Worm (Caenorhabditis elegans): ENCODE data around the gene ipmk-1.

Gene ipmk-1

DNA sequence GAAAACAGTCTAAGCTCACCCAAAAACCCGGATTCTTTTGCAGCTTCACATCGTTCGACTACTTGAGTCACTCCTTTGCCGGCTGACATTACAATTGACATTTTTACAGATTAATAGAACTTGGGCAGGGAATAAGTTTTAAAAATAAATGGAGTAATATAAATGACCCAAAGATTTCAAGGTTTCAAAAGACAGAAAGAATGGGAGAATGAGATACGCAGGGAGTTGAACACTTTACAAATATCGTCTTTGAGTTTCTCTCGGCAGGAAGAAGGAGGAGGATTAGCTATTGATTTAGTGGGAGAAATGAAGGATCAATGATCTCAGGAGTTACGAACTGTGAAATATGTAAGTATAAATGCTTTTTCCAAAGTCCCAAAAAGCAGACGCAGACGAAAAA lies 38.0 kb downstream of the ipmk-1 start, which contains the start of gene K08E7.8:
Gene K08E7.8, minus strand, starts transcription at position 101 of the 400 bp plus-strand sequence.
- TF ChIP-seq unc-39 (tag; optimal IDR thresholded peaks at IDR 0.05): no peak
- no peak for TF ChIP-seq lin-32 (GFP tag; optimal IDR thresholded peaks at IDR 0.05)

DNA sequence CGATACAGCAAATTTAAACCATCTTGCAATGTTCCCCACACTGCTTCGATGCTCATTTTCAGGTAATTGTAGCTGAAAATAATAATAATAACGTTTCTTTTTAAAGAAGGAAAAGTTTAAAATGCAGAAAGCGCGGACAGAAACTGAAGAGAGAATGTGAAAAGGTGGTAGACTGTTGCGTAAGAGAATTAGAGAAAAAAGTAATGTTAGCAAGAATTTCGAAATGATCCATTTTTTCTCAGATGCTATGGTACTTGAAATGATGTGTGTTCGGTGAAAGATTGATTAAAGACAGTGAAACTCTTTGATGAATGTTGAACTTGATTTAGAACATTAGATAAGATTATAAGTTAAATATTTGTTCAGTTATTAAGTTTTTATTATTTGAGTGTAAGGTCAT lies 42.4 kb downstream of the ipmk-1 start, which contains the start of gene cul-6:
Gene cul-6, minus strand, starts transcription at position 79 of the 400 bp plus-strand sequence.
- TF ChIP-seq sptf-1 (tag; optimal IDR thresholded peaks at IDR 0.05) (no peak), ces-1 (GFP tag; optimal IDR thresholded peaks at IDR 0.05) (no peak), zip-8 (tag; optimal IDR thresholded peaks at IDR 0.05) (no peak), elt-3 (tag; optimal IDR thresholded peaks at IDR 0.05) (no peak), mab-5 (tag; optimal IDR thresholded peaks at IDR 0.05) (no peak), nhr-28 (tag; optimal IDR thresholded peaks at IDR 0.05) (no peak), elt-1 (tag; optimal IDR thresholded peaks at IDR 0.05; ENCODE audit: borderline replicate concordance, insufficient read depth) (no peak), sem-2 (GFP tag; optimal IDR thresholded peaks at IDR 0.05) (no peak), cnd-1 (tag; optimal IDR thresholded peaks at IDR 0.05) (no peak), blmp-1 (tag; optimal IDR thresholded peaks at IDR 0.05) (no peak), ceh-83 (GFP tag; optimal IDR thresholded peaks at IDR 0.05) (no peak)

DNA sequence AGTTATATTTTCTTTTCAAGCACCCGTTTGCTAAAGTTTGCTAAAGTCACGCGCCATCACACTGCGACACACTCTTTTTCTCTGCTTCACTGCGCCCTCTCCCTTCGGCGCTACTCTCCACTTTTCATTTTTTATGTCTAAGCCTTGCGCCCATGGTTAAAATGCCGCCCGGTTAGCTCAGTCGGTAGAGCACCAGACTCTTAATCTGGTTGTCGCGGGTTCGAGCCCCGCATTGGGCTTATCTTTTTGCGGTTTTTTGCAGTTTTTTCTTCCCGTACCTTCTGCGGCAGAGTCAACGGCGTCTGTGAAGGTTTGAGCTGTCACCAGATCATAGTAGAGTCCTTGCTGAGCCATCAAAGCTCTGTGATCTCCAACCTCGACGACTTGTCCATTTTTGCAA lies 46.6 kb downstream of the ipmk-1 start:
- TF ChIP-seq unc-120 (tag; optimal IDR thresholded peaks at IDR 0.05; ENCODE audit: poor library complexity, severe bottlenecking) (peak; percentile 86), drap-1 (GFP tag; optimal IDR thresholded peaks at IDR 0.05) (peak; percentile 82), elt-1 (tag; optimal IDR thresholded peaks at IDR 0.05; ENCODE audit: borderline replicate concordance, insufficient read depth) (no peak), unc-62 (GFP tag; optimal IDR thresholded peaks at IDR 0.05) (no peak), ceh-43 (GFP tag; optimal IDR thresholded peaks at IDR 0.05) (peak; percentile 48), nhr-237 (tag; optimal IDR thresholded peaks at IDR 0.05) (peak; percentile 18), sem-2 (GFP tag; optimal IDR thresholded peaks at IDR 0.05) (peak; percentile 30), M03D4.4 (tag; optimal IDR thresholded peaks at IDR 0.05) (peak; percentile 62), ceh-83 (GFP tag; optimal IDR thresholded peaks at IDR 0.05) (peak; percentile 86), lsy-2 (tag; optimal IDR thresholded peaks at IDR 0.05) (no peak), pha-4 (tag; optimal IDR thresholded peaks at IDR 0.05) (peak; percentile 12), lin-32 (GFP tag; optimal IDR thresholded peaks at IDR 0.05) (peak; percentile 65), cnd-1 (tag; optimal IDR thresholded peaks at IDR 0.05) (no peak), ztf-11 (tag; optimal IDR thresholded peaks at IDR 0.05) (no peak), flh-1 (GFP tag; optimal IDR thresholded peaks at IDR 0.05) (peak; percentile 55), bed-3 (GFP tag; optimal IDR thresholded peaks at IDR 0.05) (peak; percentile 53), hlh-1 (tag; optimal IDR thresholded peaks at IDR 0.05) (peak; percentile 32), mab-5 (tag; optimal IDR thresholded peaks at IDR 0.05) (no peak), sptf-1 (tag; optimal IDR thresholded peaks at IDR 0.05) (peak; percentile 84), mls-2 (tag; optimal IDR thresholded peaks at IDR 0.05) (peak; percentile 80), ham-2 (GFP tag; optimal IDR thresholded peaks at IDR 0.05) (peak; percentile 77), nhr-2 (tag; optimal IDR thresholded peaks at IDR 0.05) (no peak), mep-1 (tag; optimal IDR thresholded peaks at IDR 0.05) (peak; percentile 41)

DNA sequence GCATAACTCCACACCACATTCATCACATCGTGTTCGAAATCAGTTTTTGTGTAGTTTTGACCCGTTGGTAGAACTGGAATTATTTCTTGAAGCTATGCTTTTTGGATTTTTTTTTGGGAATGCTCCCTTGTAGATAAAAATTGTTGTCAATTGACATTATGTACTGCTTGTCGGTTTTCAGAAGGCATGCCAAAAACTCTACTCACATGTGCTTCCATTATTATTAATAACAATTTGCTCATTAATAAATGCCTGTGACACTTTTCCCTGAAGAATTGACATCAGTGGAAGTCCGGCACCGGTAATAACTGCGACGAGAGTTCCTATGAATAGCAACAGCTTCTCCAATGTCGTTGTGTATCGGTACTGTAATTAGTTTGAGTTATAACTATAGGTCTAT lies 49.0 kb downstream of the ipmk-1 start:
- TF ChIP-seq nhr-2 (tag; optimal IDR thresholded peaks at IDR 0.05) (no peak), unc-120 (tag; optimal IDR thresholded peaks at IDR 0.05; ENCODE audit: poor library complexity, severe bottlenecking) (no peak), mab-5 (tag; optimal IDR thresholded peaks at IDR 0.05) (no peak), nhr-28 (tag; optimal IDR thresholded peaks at IDR 0.05) (no peak), hlh-1 (tag; optimal IDR thresholded peaks at IDR 0.05) (no peak), bed-3 (GFP tag; optimal IDR thresholded peaks at IDR 0.05) (no peak), elt-3 (tag; optimal IDR thresholded peaks at IDR 0.05) (no peak), snpc-4 (tag; optimal IDR thresholded peaks at IDR 0.05) (no peak), ceh-43 (GFP tag; optimal IDR thresholded peaks at IDR 0.05) (no peak)

DNA sequence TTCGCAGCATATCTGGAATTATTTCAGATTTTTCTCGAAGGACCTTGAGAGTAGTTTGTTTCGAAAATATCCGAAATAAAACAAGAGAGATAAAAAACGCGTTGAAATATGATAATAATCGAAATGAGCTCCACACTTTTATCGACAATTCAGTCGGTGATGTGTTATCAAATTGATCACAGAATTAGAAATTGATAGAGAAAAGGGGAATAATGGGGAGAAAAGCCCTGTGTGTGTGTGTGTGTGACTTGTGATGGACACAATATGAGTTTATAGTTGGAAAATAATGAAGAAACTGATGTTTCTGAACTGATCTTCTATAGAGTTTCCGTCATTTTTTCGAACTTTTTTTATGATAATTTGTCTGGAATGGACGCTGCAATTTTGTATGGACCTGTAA lies 51.2 kb downstream of the ipmk-1 start, which contains the start of gene pgp-1:
Gene pgp-1, minus strand, starts transcription at position 12 of the 400 bp plus-strand sequence.
- no peak for TF ChIP-seq elt-3 (tag; optimal IDR thresholded peaks at IDR 0.05)
- no peak for TF ChIP-seq ham-2 (GFP tag; optimal IDR thresholded peaks at IDR 0.05)
- TF ChIP-seq nhr-2 (tag; optimal IDR thresholded peaks at IDR 0.05): no peak
- no peak for TF ChIP-seq elt-1 (tag; optimal IDR thresholded peaks at IDR 0.05; ENCODE audit: borderline replicate concordance, insufficient read depth)
- TF ChIP-seq ceh-39 (tag; optimal IDR thresholded peaks at IDR 0.05): no peak
- TF ChIP-seq ztf-11 (tag; optimal IDR thresholded peaks at IDR 0.05): no peak
- TF ChIP-seq blmp-1 (tag; optimal IDR thresholded peaks at IDR 0.05): no peak
- TF ChIP-seq lsy-2 (tag; optimal IDR thresholded peaks at IDR 0.05): no peak
- TF ChIP-seq unc-39 (tag; optimal IDR thresholded peaks at IDR 0.05): no peak
- TF ChIP-seq nhr-28 (tag; optimal IDR thresholded peaks at IDR 0.05): no peak
- no peak for TF ChIP-seq flh-1 (GFP tag; optimal IDR thresholded peaks at IDR 0.05)
- TF ChIP-seq nhr-237 (tag; optimal IDR thresholded peaks at IDR 0.05): no peak
- no peak for TF ChIP-seq M03D4.4 (tag; optimal IDR thresholded peaks at IDR 0.05)
- no peak for TF ChIP-seq hlh-1 (tag; optimal IDR thresholded peaks at IDR 0.05)
- no peak for TF ChIP-seq unc-62 (GFP tag; optimal IDR thresholded peaks at IDR 0.05)
- no peak for TF ChIP-seq lin-32 (GFP tag; optimal IDR thresholded peaks at IDR 0.05)

All from whole organism, mixed stage, embryonic.